Fruit fly (Drosophila melanogaster) Kc167 (cell line): ENCODE data around the gene CG3386.

ENCODE experiments used
- Myc ChIP-seq: fragments of >200 bp; optimal IDR thresholded peaks from 2 replicates; lab custom pipeline; 2017; ENCODE audit warnings: missing external identifiers
- Sin3A ChIP-seq: fragments of >200 bp; optimal IDR thresholded peaks from 2 replicates; lab custom pipeline; 2018; ENCODE audit warnings: missing external identifiers
- h ChIP-seq: fragments of >200 bp; optimal IDR thresholded peaks from 3 replicates; lab custom pipeline; 2018; ENCODE audit warnings: missing external identifiers
- insv ChIP-seq: fragments of >200 bp; optimal IDR thresholded peaks from 3 replicates; lab custom pipeline; 2018; ENCODE audit warnings: missing external identifiers
- psq ChIP-seq: fragments of >200 bp; optimal IDR thresholded peaks from 2 replicates; lab custom pipeline; 2017; ENCODE audit warnings: missing external identifiers
- ttk ChIP-seq: sonication (Bioruptor generic); optimal IDR thresholded peaks from 2 replicates; lab custom pipeline; 2017; ENCODE audit warnings: missing external identifiers

The CG3386 gene

dm6 chr3L:722386-722785 is 40.1 kb upstream of the CG3386 start:
- TF ChIP-seq h (no peak), insv (lab: Kevin White, UChicago) (no peak), psq (lab: Kevin White, UChicago) (no peak), Myc (no peak), ttk (lab: Kevin White, UChicago) (no peak), Sin3A (lab: Kevin White, UChicago) (no peak)

dm6 chr3L:721863-722262 is 39.6 kb upstream of the CG3386 start:
- no peak for TF ChIP-seq ttk (lab: Kevin White, UChicago)
- TF ChIP-seq insv (lab: Kevin White, UChicago), result no peak
- no peak for TF ChIP-seq h
- TF ChIP-seq psq (lab: Kevin White, UChicago), result no peak
- no peak for TF ChIP-seq Myc
- no peak for TF ChIP-seq Sin3A (lab: Kevin White, UChicago)

dm6 chr3L:721026-721425 is 38.8 kb upstream of the CG3386 start:
- TF ChIP-seq Sin3A (lab: Kevin White, UChicago) (no peak), insv (lab: Kevin White, UChicago) (no peak), psq (lab: Kevin White, UChicago) (no peak), Myc (no peak), ttk (lab: Kevin White, UChicago) (no peak), h (no peak)

- TF ChIP-seq Sin3A (lab: Kevin White, UChicago), result no peak
Observed at dm6 chr3L:718378-718777, 36.1 kb upstream of the CG3386 start.

- TF ChIP-seq h (no peak), insv (lab: Kevin White, UChicago) (no peak), ttk (lab: Kevin White, UChicago) (no peak), Sin3A (lab: Kevin White, UChicago) (no peak), psq (lab: Kevin White, UChicago) (no peak), Myc (no peak)
Observed at dm6 chr3L:716078-716477, 33.8 kb upstream of the CG3386 start.

- TF ChIP-seq psq (lab: Kevin White, UChicago), result no peak
- TF ChIP-seq insv (lab: Kevin White, UChicago), result no peak
- no peak for TF ChIP-seq Sin3A (lab: Kevin White, UChicago)
- no peak for TF ChIP-seq h
- TF ChIP-seq ttk (lab: Kevin White, UChicago), result no peak
- no peak for TF ChIP-seq Myc
Observed at dm6 chr3L:711839-712553, 29.7 kb upstream of the CG3386 start, which contains the start of gene CG13896. Gene CG13896 (minus strand): TSS chr3L:711850.

dm6 chr3L:710345-710822 is 28.1 kb upstream of the CG3386 start, which contains the start of gene CkIIalpha-i3:
Gene CkIIalpha-i3 (minus strand): TSS chr3L:710607.
- TF ChIP-seq ttk (lab: Kevin White, UChicago), result no peak
- no peak for TF ChIP-seq psq (lab: Kevin White, UChicago)

- TF ChIP-seq Sin3A (lab: Kevin White, UChicago) (no peak), h (no peak), psq (lab: Kevin White, UChicago) (no peak), Myc (no peak), insv (lab: Kevin White, UChicago) (no peak), ttk (lab: Kevin White, UChicago) (no peak)
Observed at dm6 chr3L:709882-710281, 27.6 kb upstream of the CG3386 start.

dm6 chr3L:707992-708489 is 25.8 kb upstream of the CG3386 start, which contains the start of gene CG13895:
Gene CG13895 (minus strand): TSS chr3L:708205.
- no peak for TF ChIP-seq Myc
- TF ChIP-seq Sin3A (lab: Kevin White, UChicago), result no peak
- no peak for TF ChIP-seq psq (lab: Kevin White, UChicago)
- TF ChIP-seq insv (lab: Kevin White, UChicago), result no peak
- TF ChIP-seq h, result no peak
- TF ChIP-seq ttk (lab: Kevin White, UChicago), result no peak

- TF ChIP-seq h (no peak), Sin3A (lab: Kevin White, UChicago) (no peak), psq (lab: Kevin White, UChicago) (no peak), Myc (no peak), insv (lab: Kevin White, UChicago) (no peak), ttk (lab: Kevin White, UChicago) (no peak)
Observed at dm6 chr3L:704661-705543, 22.6 kb upstream of the CG3386 start.

- TF ChIP-seq Myc (no peak), Sin3A (lab: Kevin White, UChicago) (no peak), h (no peak), insv (lab: Kevin White, UChicago) (no peak), psq (lab: Kevin White, UChicago) (no peak), ttk (lab: Kevin White, UChicago) (no peak)
Observed at dm6 chr3L:703160-703793, 21.0 kb upstream of the CG3386 start.
